Worm (Caenorhabditis elegans): ENCODE data around the gene srh-23.
"Not testable (repeated sequence)": the region's sequence is repeated elsewhere in the genome, so short reads cannot be mapped to it uniquely, and the experiment has no call there.

Gene srh-23

ce11 chrV:4891305-4891704 lies 29.6 kb upstream of the srh-23 start (continued):
- TF ChIP-seq sdz-38 (tag; optimal IDR thresholded peaks at IDR 0.05) (no peak), snpc-3.4 (tag; optimal IDR thresholded peaks at IDR 0.05) (peak; percentile 51), nhr-80 (tag; optimal IDR thresholded peaks at IDR 0.05) (no peak), ccch-3 (GFP tag; optimal IDR thresholded peaks at IDR 0.05) (no peak), madf-6 (GFP tag; IDR thresholded peaks at IDR 0.05) (peak; percentile 84), cebp-2 (GFP tag; IDR thresholded peaks at IDR 0.05) (0 out of 2 replicates have a peak, but pooled peaks have one; percentile 74), mel-28 (tag; optimal IDR thresholded peaks at IDR 0.05; ENCODE audit: borderline replicate concordance) (no peak), rcor-1 (GFP tag; IDR thresholded peaks at IDR 0.05) (peak; percentile 52; the same call in 1 of the 2 replicates), nhr-179 (tag; optimal IDR thresholded peaks at IDR 0.05) (no peak), B0035.1 (tag; optimal IDR thresholded peaks at IDR 0.05) (no peak), lin-35 (GFP tag; optimal IDR thresholded peaks at IDR 0.05) (peak in 1 of 3 experiments; percentile 7), lin-40 (tag; optimal IDR thresholded peaks at IDR 0.05) (no peak), D2030.7 (GFP tag; IDR thresholded peaks at IDR 0.05) (peak; percentile 53), aptf-3 (GFP tag; IDR thresholded peaks at IDR 0.05) (peak; percentile 6; the same call in 1 of the 2 replicates), efl-1 (GFP tag; optimal IDR thresholded peaks at IDR 0.05) (peak; percentile 38), Y56A3A.18 (GFP tag; IDR thresholded peaks at IDR 0.05) (0 out of 2 replicates have a peak, but pooled peaks have one; percentile 6), let-607 (tag; optimal IDR thresholded peaks at IDR 0.05) (no peak), C06A6.2 (GFP tag; conservative IDR thresholded peaks at IDR 0.05) (no peak), hlh-12 (tag; optimal IDR thresholded peaks at IDR 0.05) (no peak)

ce11 chrV:4894971-4895370 lies 25.9 kb upstream of the srh-23 start, which contains the start of gene ugt-11:
ugt-11 (minus strand) TSS chrV:4895071.
- TF ChIP-seq aptf-2 (GFP tag; conservative IDR thresholded peaks at IDR 0.05): no peak
- TF ChIP-seq cebp-2 (GFP tag; IDR thresholded peaks at IDR 0.05): no peak
- TF ChIP-seq cebp-1 (GFP tag; IDR thresholded peaks at IDR 0.05): no peak
- no peak for TF ChIP-seq cebp-1 (tag; optimal IDR thresholded peaks at IDR 0.05)
- TF ChIP-seq madf-6 (GFP tag; IDR thresholded peaks at IDR 0.05): no peak
- no peak for TF ChIP-seq tbp1 (GFP tag; optimal IDR thresholded peaks at IDR 0.05)
- TF ChIP-seq lin-35 (GFP tag; optimal IDR thresholded peaks at IDR 0.05): no peak
- no peak for TF ChIP-seq F39B2.1 (GFP tag; IDR thresholded peaks at IDR 0.05)
- TF ChIP-seq lin-26 (GFP tag; IDR thresholded peaks at IDR 0.05): no peak
- TF ChIP-seq snpc-4 (GFP tag; optimal IDR thresholded peaks at IDR 0.05): no peak
- TF ChIP-seq snpc-4 (tag; optimal IDR thresholded peaks at IDR 0.05): no peak
- no peak for TF ChIP-seq lsy-27 (tag; optimal IDR thresholded peaks at IDR 0.05; ENCODE audit: borderline replicate concordance, insufficient read depth)
- TF ChIP-seq ztf-28 (GFP tag; IDR thresholded peaks at IDR 0.05): no peak
- TF ChIP-seq F52B5.7 (tag; optimal IDR thresholded peaks at IDR 0.05): no peak
- no peak for TF ChIP-seq let-526 (GFP tag; IDR thresholded peaks at IDR 0.05)
- no peak for TF ChIP-seq lin-40 (tag; optimal IDR thresholded peaks at IDR 0.05)

- TF ChIP-seq lin-54 (GFP tag; optimal IDR thresholded peaks at IDR 0.05): no peak
- TF ChIP-seq dpff-1 (tag; optimal IDR thresholded peaks at IDR 0.05): no peak
- TF ChIP-seq aptf-2 (GFP tag; conservative IDR thresholded peaks at IDR 0.05): no peak
- no peak for TF ChIP-seq cebp-1 (GFP tag; IDR thresholded peaks at IDR 0.05)
- TF ChIP-seq cebp-1 (tag; optimal IDR thresholded peaks at IDR 0.05): no peak
These were observed 25.2 kb upstream of the srh-23 start, which contains the start of gene ugt-9 for ce11 chrV:4895744-4896143. ugt-9 (plus strand) TSS chrV:4896048.

ce11 chrV:4900020-4900419 lies 20.9 kb upstream of the srh-23 start, which contains the start of gene ugt-10:
ugt-10 (minus strand) TSS chrV:4900120.
- TF ChIP-seq hmg-1.2 (GFP tag; IDR thresholded peaks at IDR 0.05) (peak; percentile 62), snpc-4 (tag; optimal IDR thresholded peaks at IDR 0.05) (peak in 1 of 4 experiments; percentile 41)
- TF ChIP-seq snpc-4 (GFP tag; optimal IDR thresholded peaks at IDR 0.05): not testable (repeated sequence)
